Fruit fly (Drosophila melanogaster): ENCODE results near the gene Sbat.
A peak's percentile ranks its signal among the peaks of the same experiment; 100 is the strongest.

Gene Sbat

DNA sequence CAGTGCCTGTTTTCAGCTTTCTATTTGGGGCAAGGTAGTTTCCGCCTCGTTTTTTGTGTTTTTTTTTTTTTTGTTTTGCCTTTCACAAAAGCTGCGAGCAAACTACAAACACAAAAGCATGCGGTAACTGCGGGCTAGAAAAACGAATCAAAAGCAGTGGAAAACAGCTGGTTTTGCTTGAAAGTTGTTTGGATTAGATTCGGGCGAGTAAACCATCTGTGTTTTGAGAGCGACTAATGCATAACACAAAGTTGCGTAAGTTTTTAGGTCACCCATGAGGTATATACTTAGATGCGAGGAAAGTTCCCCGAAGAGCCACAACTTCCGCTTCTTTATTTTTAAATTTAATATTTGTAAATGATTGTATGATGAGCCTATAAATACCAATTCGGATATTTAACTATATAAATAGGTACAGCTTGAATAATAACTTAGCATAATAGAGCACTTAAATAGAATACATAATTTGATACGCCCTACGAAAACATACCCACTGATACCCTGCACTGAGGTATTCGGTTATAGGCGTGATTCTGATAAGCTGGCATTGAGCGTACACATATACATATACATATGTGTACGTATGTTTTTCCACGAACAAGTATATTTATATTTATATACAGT is 5.7 kb upstream of the Sbat start (continued):
- no peak for TF ChIP-seq CrebB (tag; optimal IDR thresholded peaks at IDR 0.05)
- no peak for TF ChIP-seq HLH3B (GFP tag; IDR thresholded peaks at IDR 0.05)
- TF ChIP-seq maf-S (GFP tag; optimal IDR thresholded peaks at IDR 0.05), result no peak
- TF ChIP-seq sima (GFP tag; optimal IDR thresholded peaks at IDR 0.05), result no peak
- TF ChIP-seq dimm (GFP tag; IDR thresholded peaks at IDR 0.05), result no peak
- TF ChIP-seq NC2α (GFP tag; optimal IDR thresholded peaks at IDR 0.05), result no peak
- no peak for TF ChIP-seq dati (GFP tag; IDR thresholded peaks at IDR 0.05)
- no peak for TF ChIP-seq Bdp1 (GFP tag; optimal IDR thresholded peaks at IDR 0.05)
- no peak for TF ChIP-seq HLH4C (GFP tag; IDR thresholded peaks at IDR 0.05; ENCODE audit: partially characterized antibody)
- no peak for TF ChIP-seq fru (optimal IDR thresholded peaks at IDR 0.05)
- TF ChIP-seq BtbVII (GFP tag; optimal IDR thresholded peaks at IDR 0.05), result peak; percentile 51
- no peak for TF ChIP-seq CG10654 (GFP tag; optimal IDR thresholded peaks at IDR 0.05)
- TF ChIP-seq sc (optimal IDR thresholded peaks at IDR 0.05), result no peak
- TF ChIP-seq sc (GFP tag; optimal IDR thresholded peaks at IDR 0.05), result no peak
- peak; percentile 26; the same call in 1 of the 3 replicates for TF ChIP-seq tgo (GFP tag; IDR thresholded peaks at IDR 0.05)
- peak; percentile 46; the same call in 1 of the 2 replicates for TF ChIP-seq seq (GFP tag; IDR thresholded peaks at IDR 0.05)
- no peak for TF ChIP-seq fd64A (GFP tag; optimal IDR thresholded peaks at IDR 0.05)
- TF ChIP-seq NFAT (GFP tag; IDR thresholded peaks at IDR 0.05), result no peak
- peak; percentile 61 for TF ChIP-seq row (GFP tag; IDR thresholded peaks at IDR 0.05)
- no peak for TF ChIP-seq Opbp (GFP tag; IDR thresholded peaks at IDR 0.05; ENCODE audit: partially characterized antibody)
- TF ChIP-seq H15 (GFP tag; IDR thresholded peaks at IDR 0.05), result no peak
- no peak for TF ChIP-seq CG30431 (GFP tag; optimal IDR thresholded peaks at IDR 0.05)
- no peak for TF ChIP-seq CG3838 (GFP tag; optimal IDR thresholded peaks at IDR 0.05)
- TF ChIP-seq Hr3 (GFP tag; optimal IDR thresholded peaks at IDR 0.05), result no peak
- no peak for TF ChIP-seq Mes4 (GFP tag; optimal IDR thresholded peaks at IDR 0.05)
- no peak for TF ChIP-seq CG5245 (GFP tag; optimal IDR thresholded peaks at IDR 0.05)
- TF ChIP-seq h (optimal IDR thresholded peaks at IDR 0.05), result no peak
- peak; percentile 44 for TF ChIP-seq CG2120 (GFP tag; optimal IDR thresholded peaks at IDR 0.05)
- TF ChIP-seq lilli (GFP tag; optimal IDR thresholded peaks at IDR 0.05), result peak; percentile 56
- peak; percentile 46 for TF ChIP-seq Meics (GFP tag; optimal IDR thresholded peaks at IDR 0.05)
- TF ChIP-seq CTCF (GFP tag; optimal IDR thresholded peaks at IDR 0.05), result no peak
- TF ChIP-seq CG16779 (GFP tag; IDR thresholded peaks at IDR 0.05), result no peak
- 0 out of 3 replicates have a peak, but pooled peaks have one; percentile 4 for TF ChIP-seq CG6175 (GFP tag; IDR thresholded peaks at IDR 0.05)
- no peak for TF ChIP-seq Hr39 (optimal IDR thresholded peaks at IDR 0.05)
- TF ChIP-seq schlank (tag; optimal IDR thresholded peaks at IDR 0.05), result no peak
- TF ChIP-seq Aef1 (GFP tag; IDR thresholded peaks at IDR 0.05), result no peak
- TF ChIP-seq CG3995 (GFP tag; optimal IDR thresholded peaks at IDR 0.05), result no peak
- TF ChIP-seq CG17829 (tag; optimal IDR thresholded peaks at IDR 0.05), result peak; percentile 38
- TF ChIP-seq CG18011 (GFP tag; optimal IDR thresholded peaks at IDR 0.05), result no peak
- TF ChIP-seq ac (GFP tag; optimal IDR thresholded peaks at IDR 0.05), result no peak
- TF ChIP-seq klu (GFP tag; IDR thresholded peaks at IDR 0.05), result no peak
- no peak for TF ChIP-seq CG33557 (GFP tag; optimal IDR thresholded peaks at IDR 0.05)
- TF ChIP-seq Hand (GFP tag; optimal IDR thresholded peaks at IDR 0.05), result no peak
- no peak for TF ChIP-seq toy (GFP tag; IDR thresholded peaks at IDR 0.05)
- TF ChIP-seq Ptx1 (GFP tag; IDR thresholded peaks at IDR 0.05), result peak; percentile 66
- TF ChIP-seq gsb-n (tag; optimal IDR thresholded peaks at IDR 0.05), result peak; percentile 31
- TF ChIP-seq chn (GFP tag; optimal IDR thresholded peaks at IDR 0.05), result no peak
- no peak for TF ChIP-seq CG12155 (GFP tag; optimal IDR thresholded peaks at IDR 0.05)
- TF ChIP-seq CG16813 (GFP tag; IDR thresholded peaks at IDR 0.05; ENCODE audit: partially characterized antibody), result no peak
- no peak for TF ChIP-seq CG31365 (tag; optimal IDR thresholded peaks at IDR 0.05)
- TF ChIP-seq CG2202 (tag; optimal IDR thresholded peaks at IDR 0.05), result no peak
- TF ChIP-seq ems (GFP tag; optimal IDR thresholded peaks at IDR 0.05), result peak; percentile 10
- peak; percentile 44 for TF ChIP-seq cg (GFP tag; optimal IDR thresholded peaks at IDR 0.05)
- 0 out of 2 replicates have a peak, but pooled peaks have one; percentile 17 for TF ChIP-seq esg (GFP tag; conservative IDR thresholded peaks at IDR 0.05)
